Fruit fly (Drosophila melanogaster) whole organism, embryonic: Measurements from ENCODE around the gene CG33784.

Source experiments
- Antp ChIP-seq: fragments of 200-800 bp; sonication (Bioruptor generic); optimal IDR thresholded peaks from 3 replicates; lab custom pipeline; 2016; ENCODE audit warnings: missing biosample characterization, missing genetic modification characterization
- Bteb2 ChIP-seq: fragments of 200-800 bp; sonication (Bioruptor generic); optimal IDR thresholded peaks from 2 replicates; lab custom pipeline; 2016; ENCODE audit warnings: missing biosample characterization, missing genetic modification characterization
- CG10543 ChIP-seq: fragments of 200-800 bp; sonication (Bioruptor generic); optimal IDR thresholded peaks from 3 replicates; lab custom pipeline; 2017; ENCODE audit warnings: missing biosample characterization, mild to moderate bottlenecking, missing genetic modification characterization, moderate library complexity
- CG11247 ChIP-seq: fragments of 200-800 bp; sonication (Bioruptor generic); IDR thresholded peaks from 2 replicates; pipeline ENCODE4 v1.3.6; 2022; ENCODE audit warnings: missing biosample characterization, missing genetic modification characterization
- CG11456 ChIP-seq: fragments of 200-800 bp; sonication (Bioruptor generic); IDR thresholded peaks from 3 replicates; pipeline ENCODE4 v1.3.6; 2022; ENCODE audit warnings: missing biosample characterization, missing genetic modification characterization
- CG11560 ChIP-seq: fragments of 200-800 bp; sonication (Bioruptor generic); IDR thresholded peaks from 3 replicates; pipeline ENCODE4 v1.3.6; 2022; ENCODE audit warnings: missing biosample characterization, missing genetic modification characterization
- CG1233 ChIP-seq: fragments of 200-800 bp; sonication (Bioruptor generic); optimal IDR thresholded peaks from 4 replicates; lab custom pipeline; 2018; ENCODE audit warnings: missing biosample characterization, mild to moderate bottlenecking, missing genetic modification characterization
- CG13287 ChIP-seq: fragments of 200-800 bp; sonication (Bioruptor generic); IDR thresholded peaks from 2 replicates; pipeline ENCODE4 v1.3.6; 2022; ENCODE audit warnings: missing biosample characterization, missing genetic modification characterization; ENCODE audit not compliant: partially characterized antibody
- CG14014 ChIP-seq: fragments of 200-800 bp; sonication (Bioruptor generic); IDR thresholded peaks from 2 replicates; pipeline ENCODE4 v1.3.6; 2022; ENCODE audit warnings: missing biosample characterization, missing genetic modification characterization
- CG15514 ChIP-seq: fragments of 200-800 bp; sonication (Bioruptor generic); optimal IDR thresholded peaks from 3 replicates; lab custom pipeline; 2017; ENCODE audit warnings: missing biosample characterization, missing genetic modification characterization, mild to moderate bottlenecking, moderate library complexity, missing genetic modification reagents
- CG17359 ChIP-seq: fragments of 200-800 bp; sonication (Bioruptor generic); optimal IDR thresholded peaks from 3 replicates; lab custom pipeline; 2018; ENCODE audit warnings: missing biosample characterization, mild to moderate bottlenecking, missing genetic modification characterization, moderate library complexity
- CG17612 ChIP-seq: fragments of 200-800 bp; sonication (Bioruptor generic); IDR thresholded peaks from 2 replicates; pipeline ENCODE4 v1.3.6; 2022; ENCODE audit warnings: missing biosample characterization, missing genetic modification characterization
- CG17912 ChIP-seq: fragments of 200-800 bp; sonication (Bioruptor generic); optimal IDR thresholded peaks from 2 replicates; lab custom pipeline; 2018; ENCODE audit warnings: missing biosample characterization, mild to moderate bottlenecking, missing genetic modification characterization
- CG3163 ChIP-seq: fragments of 200-800 bp; sonication (Bioruptor generic); optimal IDR thresholded peaks from 3 replicates; lab custom pipeline; 2016; ENCODE audit warnings: missing biosample characterization, missing genetic modification characterization
- CG32772 ChIP-seq: fragments of 200-800 bp; sonication (Bioruptor generic); IDR thresholded peaks from 2 replicates; pipeline ENCODE4 v1.3.6; 2022; ENCODE audit warnings: missing biosample characterization, missing genetic modification characterization
- CG3838 ChIP-seq: fragments of 200-800 bp; sonication (Bioruptor generic); optimal IDR thresholded peaks from 3 replicates; lab custom pipeline; 2016; ENCODE audit warnings: missing biosample characterization, missing genetic modification characterization
- CG42726 ChIP-seq: fragments of 200-800 bp; sonication (Bioruptor generic); IDR thresholded peaks from 2 replicates; pipeline ENCODE4 v1.3.6; 2022; ENCODE audit warnings: missing biosample characterization, missing genetic modification characterization; ENCODE audit not compliant: partially characterized antibody
- CG5245 ChIP-seq: fragments of 200-800 bp; sonication (Bioruptor generic); optimal IDR thresholded peaks from 3 replicates; lab custom pipeline; 2016; ENCODE audit warnings: missing biosample characterization, missing genetic modification characterization
- CG8089 ChIP-seq: fragments of 200-800 bp; sonication (Bioruptor generic); optimal IDR thresholded peaks from 3 replicates; lab custom pipeline; 2016; ENCODE audit warnings: missing biosample characterization, missing genetic modification characterization
- CG8290 ChIP-seq, 3 experiments: fragments of 200-800 bp; sonication (Bioruptor generic); optimal IDR thresholded peaks; 2 replicates each; lab custom pipeline; 2016 to 2019; ENCODE audit warnings: missing biosample characterization in 3 of 3, missing genetic modification characterization in 3 of 3, mild to moderate bottlenecking in 2 of 3, moderate library complexity in 1 of 3
- CG8765 ChIP-seq: fragments of 200-800 bp; sonication (Bioruptor generic); IDR thresholded peaks from 2 replicates; pipeline ENCODE4 v1.3.6; 2022; ENCODE audit warnings: missing biosample characterization, missing genetic modification characterization
- CG9932 ChIP-seq: fragments of 200-800 bp; sonication (Bioruptor generic); IDR thresholded peaks from 2 replicates; pipeline ENCODE4 v1.3.6; 2022; ENCODE audit warnings: missing biosample characterization, missing genetic modification characterization
- Dip2 ChIP-seq: fragments of 200-800 bp; sonication (Bioruptor generic); IDR thresholded peaks from 2 replicates; pipeline ENCODE4 v1.3.6; 2022; ENCODE audit warnings: missing biosample characterization, missing genetic modification characterization
- Drgx ChIP-seq: fragments of 200-800 bp; sonication (Bioruptor generic); IDR thresholded peaks from 2 replicates; pipeline ENCODE4 v1.3.6; 2022; ENCODE audit warnings: missing biosample characterization, missing genetic modification characterization
- H2.0 ChIP-seq: fragments of 200-800 bp; sonication (Bioruptor generic); IDR thresholded peaks from 2 replicates; pipeline ENCODE4 v1.3.6; 2022; ENCODE audit warnings: missing biosample characterization, missing genetic modification characterization
- Lim3 ChIP-seq: fragments of 200-800 bp; sonication (Bioruptor generic); IDR thresholded peaks from 2 replicates; pipeline ENCODE4 v1.3.6; 2022; ENCODE audit warnings: missing biosample characterization, missing genetic modification characterization
- Max ChIP-seq: fragments of 200-800 bp; sonication (Bioruptor generic); optimal IDR thresholded peaks from 2 replicates; lab custom pipeline; 2016; ENCODE audit warnings: missing biosample characterization, mild to moderate bottlenecking, missing genetic modification characterization
- NC2β ChIP-seq: fragments of 200-800 bp; sonication (Bioruptor generic); optimal IDR thresholded peaks from 2 replicates; lab custom pipeline; 2016; ENCODE audit warnings: missing biosample characterization, missing genetic modification characterization
- Side ChIP-seq: fragments of 200-800 bp; sonication (Bioruptor generic); optimal IDR thresholded peaks from 2 replicates; lab custom pipeline; 2016; ENCODE audit warnings: missing biosample characterization, missing genetic modification characterization
- Ssrp ChIP-seq: fragments of 200-800 bp; sonication (Bioruptor generic); optimal IDR thresholded peaks from 2 replicates; lab custom pipeline; 2018; ENCODE audit warnings: missing biosample characterization, mild to moderate bottlenecking, missing genetic modification characterization, moderate library complexity
- amos ChIP-seq: fragments of 200-800 bp; sonication (Bioruptor generic); IDR thresholded peaks from 2 replicates; pipeline ENCODE4 v1.3.6; 2022; ENCODE audit warnings: missing biosample characterization, missing genetic modification characterization; ENCODE audit not compliant: partially characterized antibody
- ase ChIP-seq: fragments of 200-800 bp; sonication (Bioruptor generic); IDR thresholded peaks from 3 replicates; pipeline ENCODE4 v1.3.6; 2022; ENCODE audit warnings: missing biosample characterization, missing genetic modification characterization
- bsh ChIP-seq, 2 experiments: fragments of 200-800 bp; sonication (Bioruptor generic); optimal IDR thresholded peaks; 2 replicates each; lab custom pipeline; 2017 to 2018; ENCODE audit warnings: mild to moderate bottlenecking in 2 of 2, missing biosample characterization in 2 of 2, missing genetic modification characterization in 2 of 2, moderate library complexity in 1 of 2
- gce ChIP-seq: fragments of 200-800 bp; sonication (Bioruptor generic); IDR thresholded peaks from 3 replicates; pipeline ENCODE4 v1.3.6; 2022; ENCODE audit warnings: missing biosample characterization, missing genetic modification characterization
- gem ChIP-seq: fragments of 200-800 bp; sonication (Bioruptor generic); optimal IDR thresholded peaks from 2 replicates; lab custom pipeline; 2019; ENCODE audit warnings: missing biosample characterization, mild to moderate bottlenecking, missing genetic modification characterization, moderate library complexity
- gfzf ChIP-seq: fragments of 200-800 bp; sonication (Bioruptor generic); optimal IDR thresholded peaks from 2 replicates; lab custom pipeline; 2016; ENCODE audit warnings: missing biosample characterization, mild to moderate bottlenecking, missing genetic modification characterization, moderate library complexity
- hkb ChIP-seq, 2 experiments: fragments of 200-800 bp in 1 of 2; fragments of >200 bp in 1 of 2; sonication (Bioruptor generic) in 1 of 2; IDR thresholded peaks in 1 of 2; optimal IDR thresholded peaks in 1 of 2; 2 replicates each; pipeline versions ENCODE4 v1.3.6 to Lab custom; 2017 to 2022; ENCODE audit warnings: missing biosample characterization in 1 of 2, missing genetic modification characterization in 1 of 2
- knrl ChIP-seq: fragments of 200-800 bp; sonication (Bioruptor generic); IDR thresholded peaks from 3 replicates; pipeline ENCODE4 v1.3.6; 2022; ENCODE audit warnings: missing biosample characterization, missing genetic modification characterization; ENCODE audit not compliant: partially characterized antibody
- nmo ChIP-seq: fragments of 200-800 bp; sonication (Bioruptor generic); optimal IDR thresholded peaks from 2 replicates; lab custom pipeline; 2018; ENCODE audit warnings: missing biosample characterization, mild to moderate bottlenecking, missing genetic modification characterization, moderate library complexity
- org-1 ChIP-seq: fragments of 200-800 bp; sonication (Bioruptor generic); optimal IDR thresholded peaks from 2 replicates; lab custom pipeline; 2017; ENCODE audit warnings: missing biosample characterization, missing genetic modification characterization
- phol ChIP-seq: fragments of 200-800 bp; sonication (Bioruptor generic); optimal IDR thresholded peaks from 3 replicates; lab custom pipeline; 2018; ENCODE audit warnings: missing biosample characterization, mild to moderate bottlenecking, missing genetic modification characterization, moderate library complexity
- psq ChIP-seq: fragments of 200-800 bp; sonication (Bioruptor generic); optimal IDR thresholded peaks from 2 replicates; lab custom pipeline; 2017; ENCODE audit warnings: missing biosample characterization, missing genetic modification characterization
- pum ChIP-seq: fragments of 200-800 bp; sonication (Bioruptor generic); optimal IDR thresholded peaks from 2 replicates; lab custom pipeline; 2016; ENCODE audit warnings: missing biosample characterization, missing genetic modification characterization
- ranshi ChIP-seq: fragments of 200-800 bp; sonication (Bioruptor generic); IDR thresholded peaks from 2 replicates; pipeline ENCODE4 v1.3.6; 2022; ENCODE audit warnings: missing biosample characterization, missing genetic modification characterization
- row ChIP-seq: fragments of 200-800 bp; sonication (Bioruptor generic); IDR thresholded peaks from 3 replicates; pipeline ENCODE4 v1.3.6; 2022; ENCODE audit warnings: missing biosample characterization, missing genetic modification characterization
- sisA ChIP-seq: fragments of 200-800 bp; sonication (Bioruptor generic); IDR thresholded peaks from 2 replicates; pipeline ENCODE4 v1.3.6; 2022; ENCODE audit warnings: missing biosample characterization, missing genetic modification characterization
- sob ChIP-seq: fragments of 200-800 bp; sonication (Bioruptor generic); IDR thresholded peaks from 2 replicates; pipeline ENCODE4 v1.3.6; 2022; ENCODE audit warnings: missing biosample characterization, missing genetic modification characterization
- trh ChIP-seq: fragments of 200-800 bp; sonication (Bioruptor generic); optimal IDR thresholded peaks from 2 replicates; lab custom pipeline; 2016; ENCODE audit warnings: missing biosample characterization, missing genetic modification characterization

CG33784 gene

dm6 chr3R:10100498-10101196 is 32.9 kb downstream of the CG33784 start (continued):
- TF ChIP-seq CG10543 (GFP tag; lab: Kevin White, UChicago), result peak; percentile 6
- TF ChIP-seq Drgx (GFP tag; lab: Robert Waterston, UW), result no peak
- no peak for TF ChIP-seq trh
- TF ChIP-seq CG17912 (GFP tag; lab: Kevin White, UChicago), result peak; percentile 45
- TF ChIP-seq CG17359 (tag; lab: Kevin White, UChicago), result peak; percentile 47
- peak; percentile 64 for TF ChIP-seq CG11247 (GFP tag; lab: Robert Waterston, UW)
- TF ChIP-seq sob (GFP tag; lab: Robert Waterston, UW), result peak; percentile 39; the same call in 1 of the 2 replicates
- TF ChIP-seq ranshi (GFP tag; lab: Robert Waterston, UW), result peak; percentile 41; the same call in 1 of the 2 replicates
- peak; percentile 34 for TF ChIP-seq NC2β (GFP tag; lab: Kevin White, UChicago)
- TF ChIP-seq Ssrp, result no peak
- TF ChIP-seq CG3838 (GFP tag; lab: Kevin White, UChicago), result no peak
- TF ChIP-seq CG8290 (GFP tag; optimal IDR thresholded peaks at IDR 0.05; lab: Kevin White, UChicago), result no peak
- TF ChIP-seq CG8290 (tag; optimal IDR thresholded peaks at IDR 0.05; lab: Kevin White, UChicago), result peak in 1 of 2 experiments; percentile 70
- peak; percentile 56 for TF ChIP-seq sisA
- no peak; the same call in 2 of the 3 replicates for TF ChIP-seq knrl (GFP tag; lab: Robert Waterston, UW)
- peak; percentile 22 for TF ChIP-seq hkb (optimal IDR thresholded peaks at IDR 0.05; lab: Kevin White, UChicago)
- no peak; the same call in 1 of the 2 replicates for TF ChIP-seq hkb (GFP tag; IDR thresholded peaks at IDR 0.05; lab: Robert Waterston, UW)
- 0 out of 2 replicates have a peak, but pooled peaks have one; percentile 17 for TF ChIP-seq H2.0 (GFP tag; lab: Robert Waterston, UW)
- peak; percentile 64 for TF ChIP-seq Antp (GFP tag; lab: Kevin White, UChicago)
- peak; percentile 15 for TF ChIP-seq org-1 (GFP tag; lab: Kevin White, UChicago)
- peak; percentile 52 for TF ChIP-seq Dip2 (GFP tag; lab: Robert Waterston, UW)
- peak; percentile 5 for TF ChIP-seq CG5245
- no peak for TF ChIP-seq CG8765 (GFP tag; lab: Robert Waterston, UW)
- peak in 1 of 2 experiments; percentile 11 for TF ChIP-seq bsh (GFP tag; optimal IDR thresholded peaks at IDR 0.05; lab: Kevin White, UChicago)
- peak; percentile 14 for TF ChIP-seq gfzf (GFP tag; lab: Kevin White, UChicago)
- peak; percentile 63 for TF ChIP-seq Side
- peak; percentile 0 for TF ChIP-seq phol
- no peak for TF ChIP-seq pum (GFP tag; lab: Kevin White, UChicago)
- TF ChIP-seq CG42726 (GFP tag; lab: Robert Waterston, UW), result peak; percentile 44; the same call in 1 of the 2 replicates
- TF ChIP-seq CG9932 (GFP tag; lab: Robert Waterston, UW), result peak; percentile 68
- no peak for TF ChIP-seq Bteb2 (GFP tag; lab: Kevin White, UChicago)
- TF ChIP-seq CG11456 (GFP tag; lab: Robert Waterston, UW), result peak; percentile 83
- no peak for TF ChIP-seq row (GFP tag; lab: Robert Waterston, UW)
- TF ChIP-seq ase, result peak; percentile 45; the same call in 1 of the 3 replicates
- peak; percentile 16 for TF ChIP-seq Max (GFP tag; lab: Kevin White, UChicago)
- peak; percentile 14 for TF ChIP-seq CG1233
- TF ChIP-seq CG8089 (GFP tag; lab: Kevin White, UChicago), result no peak
- no peak for TF ChIP-seq CG3163 (GFP tag; lab: Kevin White, UChicago)
- peak; percentile 46; the same call in 2 of the 3 replicates for TF ChIP-seq CG11560 (tag; lab: Robert Waterston, UW)
- TF ChIP-seq gce (GFP tag; lab: Robert Waterston, UW), result peak; percentile 41; the same call in 1 of the 3 replicates
- peak; percentile 64; the same call in 1 of the 2 replicates for TF ChIP-seq CG17612
- TF ChIP-seq nmo (GFP tag; lab: Kevin White, UChicago), result peak; percentile 10
- TF ChIP-seq CG14014 (GFP tag; lab: Robert Waterston, UW), result peak; percentile 40; the same call in 1 of the 2 replicates
- TF ChIP-seq CG13287 (GFP tag; lab: Robert Waterston, UW), result peak; percentile 33; the same call in 1 of the 2 replicates
- TF ChIP-seq psq, result no peak
- TF ChIP-seq Lim3 (GFP tag; lab: Robert Waterston, UW), result no peak
- TF ChIP-seq CG15514 (GFP tag; lab: Kevin White, UChicago), result peak; percentile 57
- TF ChIP-seq gem (tag; lab: Kevin White, UChicago), result peak; percentile 35
- TF ChIP-seq amos, result no peak; the same call in 1 of the 2 replicates
- peak; percentile 32; the same call in 1 of the 2 replicates for TF ChIP-seq CG32772 (GFP tag; lab: Robert Waterston, UW)
